Worm (Caenorhabditis elegans): Measurements from ENCODE around the gene tmem-218.

DNA sequence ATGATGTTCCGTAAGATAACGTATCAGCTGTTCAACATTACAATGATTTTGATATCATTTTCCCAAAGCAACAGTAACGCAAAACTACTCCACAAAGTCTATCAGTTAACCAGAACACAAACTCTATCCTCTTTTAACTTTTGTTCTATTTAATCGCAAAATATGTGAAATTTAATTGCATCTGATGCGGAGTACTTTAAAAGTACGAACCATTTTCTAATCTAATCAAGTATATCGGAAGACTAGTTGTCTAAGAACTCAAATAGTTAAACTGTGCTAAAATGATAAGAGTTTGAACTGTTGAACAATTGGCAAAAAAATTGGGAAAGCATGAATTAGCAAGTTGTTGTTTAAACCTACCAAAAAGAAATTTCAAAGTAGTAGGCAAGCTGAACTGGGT lies 32.1 kb downstream of the tmem-218 start:
- TF ChIP-seq nhr-76 (tag; optimal IDR thresholded peaks at IDR 0.05): no peak
- no peak for TF ChIP-seq blmp-1 (tag; optimal IDR thresholded peaks at IDR 0.05)
- no peak for TF ChIP-seq nhr-12 (tag; optimal IDR thresholded peaks at IDR 0.05)
